Worm (Caenorhabditis elegans) whole organism, L4 larva: Measurements from ENCODE around the gene rpi-1.

Experiments used
- F26F4.8 ChIP-seq: fragments of 200-800 bp; sonication (Bioruptor generic); conservative IDR thresholded peaks from 2 replicates; pipeline ENCODE4 v1.3.6; 2022; ENCODE audit warnings: missing genetic modification characterization, missing compliant biosample characterization
- T20F7.1 ChIP-seq: fragments of 200-800 bp; sonication (Bioruptor generic); optimal IDR thresholded peaks from 2 replicates; lab custom pipeline; 2018; ENCODE audit warnings: mild to moderate bottlenecking, missing genetic modification characterization, missing compliant biosample characterization
- T26A8.4 ChIP-seq: fragments of 200-800 bp; sonication (Bioruptor generic); IDR thresholded peaks from 2 replicates; pipeline ENCODE4 v1.3.6; 2022; ENCODE audit warnings: missing genetic modification characterization, missing compliant biosample characterization
- Y5F2A.4 ChIP-seq: fragments of 200-800 bp; sonication (Bioruptor generic); optimal IDR thresholded peaks from 2 replicates; lab custom pipeline; 2018; ENCODE audit warnings: mild to moderate bottlenecking, missing genetic modification characterization, missing compliant biosample characterization
- Y75B8A.6 ChIP-seq: fragments of 200-800 bp; sonication (Bioruptor generic); IDR thresholded peaks from 2 replicates; pipeline ENCODE4 v1.3.6; 2022; ENCODE audit warnings: missing genetic modification reagents, missing genetic modification characterization, missing compliant biosample characterization
- ZK546.5 ChIP-seq, 2 experiments: sonication (generic microtip); optimal IDR thresholded peaks; 2 replicates each; lab custom pipeline; 2017; ENCODE audit warnings: missing biosample characterization in 2 of 2, missing genetic modification characterization in 2 of 2
- aly-2 ChIP-seq: sonication (generic microtip); optimal IDR thresholded peaks from 2 replicates; lab custom pipeline; 2018; ENCODE audit warnings: missing biosample characterization, missing genetic modification characterization
- ceh-20 ChIP-seq: fragments of 200-800 bp; sonication (Bioruptor generic); IDR thresholded peaks from 2 replicates; pipeline ENCODE4 v1.3.6; 2022; ENCODE audit warnings: missing genetic modification reagents, missing genetic modification characterization, missing compliant biosample characterization
- ceh-62 ChIP-seq: sonication (generic microtip); optimal IDR thresholded peaks from 2 replicates; lab custom pipeline; 2017; ENCODE audit warnings: missing biosample characterization, missing genetic modification characterization
- ceh-82 ChIP-seq: sonication (generic microtip); optimal IDR thresholded peaks from 2 replicates; lab custom pipeline; 2017; ENCODE audit warnings: missing biosample characterization, missing genetic modification characterization
- ces-1 ChIP-seq: fragments of 150-350 bp; sonication (generic microtip); optimal IDR thresholded peaks from 4 replicates; lab custom pipeline; 2014; ENCODE audit warnings: missing biosample characterization, missing genetic modification reagents, missing genetic modification characterization
- ctbp-1 ChIP-seq: fragments of 200-800 bp; sonication (Bioruptor generic); IDR thresholded peaks from 2 replicates; pipeline ENCODE4 v1.3.6; 2022; ENCODE audit warnings: missing genetic modification reagents, missing genetic modification characterization, missing compliant biosample characterization
- daf-16 ChIP-seq, 3 experiments: sonication (generic microtip); optimal IDR thresholded peaks; 2 replicates each; lab custom pipeline; 2016 to 2017; ENCODE audit warnings: missing genetic modification characterization in 3 of 3, missing genetic modification reagents in 3 of 3, mild to moderate bottlenecking in 2 of 3, missing compliant biosample characterization in 2 of 3, missing biosample characterization in 1 of 3, moderate library complexity in 1 of 3
- daf-19 ChIP-seq: fragments of 200-800 bp; sonication (Bioruptor generic); conservative IDR thresholded peaks from 2 replicates; pipeline ENCODE4 v1.3.6; 2022; ENCODE audit warnings: missing genetic modification characterization, missing compliant biosample characterization
- dmd-6 ChIP-seq: fragments of 200-800 bp; sonication (Bioruptor generic); IDR thresholded peaks from 2 replicates; pipeline ENCODE4 v1.3.6; 2022; ENCODE audit warnings: missing genetic modification reagents, missing genetic modification characterization, missing compliant biosample characterization
- dmd-9 ChIP-seq: fragments of 200-800 bp; sonication (Bioruptor generic); IDR thresholded peaks from 2 replicates; pipeline ENCODE4 v1.3.6; 2022; ENCODE audit warnings: missing genetic modification reagents, missing genetic modification characterization, missing compliant biosample characterization
- duxl-1 ChIP-seq: sonication (generic microtip); optimal IDR thresholded peaks from 2 replicates; lab custom pipeline; 2016; ENCODE audit warnings: mild to moderate bottlenecking, missing genetic modification characterization, moderate library complexity, missing compliant biosample characterization; ENCODE audit not compliant: poor library complexity
- dve-1 ChIP-seq: sonication (generic microtip); optimal IDR thresholded peaks from 2 replicates; lab custom pipeline; 2017; ENCODE audit warnings: antibody characterized with exemption, mild to moderate bottlenecking, missing genetic modification characterization, missing compliant biosample characterization; ENCODE audit not compliant: insufficient read depth
- egl-43 ChIP-seq: fragments of 200-800 bp; sonication (Bioruptor generic); IDR thresholded peaks from 2 replicates; pipeline ENCODE4 v1.3.6; 2022; ENCODE audit warnings: missing genetic modification reagents, missing genetic modification characterization, missing compliant biosample characterization
- hif-1 ChIP-seq, 2 experiments: sonication (generic microtip); optimal IDR thresholded peaks; 2 replicates each; lab custom pipeline; 2016 to 2017; ENCODE audit warnings: missing compliant biosample characterization in 2 of 2, missing genetic modification characterization in 2 of 2, missing genetic modification reagents in 2 of 2, missing genotype in 2 of 2, mild to moderate bottlenecking in 1 of 2
- hlh-11 ChIP-seq: fragments of 200-800 bp; sonication (Bioruptor generic); optimal IDR thresholded peaks from 2 replicates; lab custom pipeline; 2018; ENCODE audit warnings: mild to moderate bottlenecking, missing genetic modification characterization, missing compliant biosample characterization
- lim-7 ChIP-seq: fragments of 200-800 bp; sonication (Bioruptor generic); IDR thresholded peaks from 2 replicates; pipeline ENCODE4 v1.3.6; 2022; ENCODE audit warnings: missing genetic modification characterization, missing compliant biosample characterization
- lin-13 ChIP-seq: fragments of 150-350 bp; optimal IDR thresholded peaks from 2 replicates; lab custom pipeline; 2014; ENCODE audit warnings: missing biosample characterization, missing genetic modification reagents, missing genetic modification characterization
- lin-29 ChIP-seq: fragments of 200-800 bp; sonication (Bioruptor generic); IDR thresholded peaks from 2 replicates; pipeline ENCODE4 v1.3.6; 2022; ENCODE audit warnings: missing genetic modification reagents, missing genetic modification characterization, missing compliant biosample characterization
- lin-38 ChIP-seq: fragments of 200-800 bp; sonication (Bioruptor generic); IDR thresholded peaks from 2 replicates; pipeline ENCODE4 v1.3.6; 2022; ENCODE audit warnings: missing genetic modification reagents, missing genetic modification characterization, missing compliant biosample characterization
- madf-5 ChIP-seq, 2 experiments: fragments of 200-800 bp; sonication (Bioruptor generic); IDR thresholded peaks; 2 replicates each; pipeline ENCODE4 v1.3.6; 2022; ENCODE audit warnings: missing compliant biosample characterization in 2 of 2, missing genetic modification characterization in 2 of 2
- mdl-1 ChIP-seq, 2 experiments: fragments of 150-350 bp in 1 of 2; sonication (generic microtip) in 1 of 2; optimal IDR thresholded peaks; 2 replicates each; lab custom pipeline; 2014 to 2017; ENCODE audit warnings: missing biosample characterization in 2 of 2, missing genetic modification characterization in 2 of 2
- mdt-29 ChIP-seq: fragments of 200-800 bp; sonication (Bioruptor generic); IDR thresholded peaks from 2 replicates; pipeline ENCODE4 v1.3.6; 2022; ENCODE audit warnings: missing genetic modification reagents, missing genetic modification characterization, missing compliant biosample characterization
- mxl-2 ChIP-seq: fragments of 200-800 bp; sonication (Bioruptor generic); conservative IDR thresholded peaks from 2 replicates; pipeline ENCODE4 v1.3.6; 2022; ENCODE audit warnings: missing genetic modification reagents, missing genetic modification characterization, missing compliant biosample characterization
- nhr-102 ChIP-seq: sonication (generic microtip); optimal IDR thresholded peaks from 2 replicates; lab custom pipeline; 2016; ENCODE audit warnings: mild to moderate bottlenecking, missing genetic modification characterization, moderate library complexity, missing compliant biosample characterization
- nhr-111 ChIP-seq: fragments of 200-800 bp; sonication (Bioruptor generic); optimal IDR thresholded peaks from 2 replicates; lab custom pipeline; 2018; ENCODE audit warnings: mild to moderate bottlenecking, missing genetic modification characterization, missing compliant biosample characterization
- nhr-28 ChIP-seq: fragments of 150-350 bp; optimal IDR thresholded peaks from 2 replicates; lab custom pipeline; 2014; ENCODE audit warnings: missing biosample characterization, missing genetic modification characterization
- nhr-42 ChIP-seq: fragments of 200-800 bp; sonication (Bioruptor generic); IDR thresholded peaks from 2 replicates; pipeline ENCODE4 v1.3.6; 2022; ENCODE audit warnings: missing genetic modification characterization, missing compliant biosample characterization
- nhr-76 ChIP-seq: fragments of 150-350 bp; optimal IDR thresholded peaks from 2 replicates; lab custom pipeline; 2014; ENCODE audit warnings: missing biosample characterization, missing genetic modification characterization
- pqm-1 ChIP-seq: sonication (generic microtip); optimal IDR thresholded peaks from 2 replicates; lab custom pipeline; 2017; ENCODE audit warnings: missing biosample characterization, missing genetic modification characterization
- saeg-2 ChIP-seq: fragments of 200-800 bp; sonication (Bioruptor generic); IDR thresholded peaks from 2 replicates; pipeline ENCODE4 v1.3.6; 2022; ENCODE audit warnings: missing genetic modification reagents, missing genetic modification characterization, missing compliant biosample characterization
- sdz-12 ChIP-seq: fragments of 200-800 bp; sonication (Bioruptor generic); optimal IDR thresholded peaks from 2 replicates; lab custom pipeline; 2018; ENCODE audit warnings: mild to moderate bottlenecking, missing genetic modification characterization, missing compliant biosample characterization
- set-16 ChIP-seq: fragments of 200-800 bp; sonication (Bioruptor generic); IDR thresholded peaks from 2 replicates; pipeline ENCODE4 v1.3.6; 2022; ENCODE audit warnings: missing genetic modification reagents, missing genetic modification characterization, missing compliant biosample characterization
- snpc-1.2 ChIP-seq: fragments of 200-800 bp; sonication (Bioruptor generic); IDR thresholded peaks from 2 replicates; pipeline ENCODE4 v1.3.6; 2022; ENCODE audit warnings: missing genetic modification reagents, missing genetic modification characterization, missing compliant biosample characterization
- snpc-4 ChIP-seq: fragments of 150-350 bp; optimal IDR thresholded peaks from 2 replicates; lab custom pipeline; 2014; ENCODE audit warnings: missing biosample characterization, missing genetic modification characterization
- tra-1 ChIP-seq: fragments of 200-800 bp; sonication (Bioruptor generic); IDR thresholded peaks from 2 replicates; pipeline ENCODE4 v1.3.6; 2022; ENCODE audit warnings: missing genetic modification reagents, missing genetic modification characterization, missing compliant biosample characterization
- unc-62 ChIP-seq, 3 experiments: fragments of 150-350 bp in 1 of 3; sonication (generic microtip); optimal IDR thresholded peaks in 2 of 3; peaks in 1 of 3; 1 replicate in 1 of 3; 2 replicates in 2 of 3; lab custom pipeline; 2014 to 2017; ENCODE audit warnings: missing biosample characterization in 3 of 3, missing genetic modification characterization in 3 of 3, missing genetic modification reagents in 3 of 3, missing genotype in 1 of 3
- zfp-2 ChIP-seq: sonication (generic microtip); optimal IDR thresholded peaks from 2 replicates; lab custom pipeline; 2016; ENCODE audit warnings: mild to moderate bottlenecking, missing genetic modification characterization, missing compliant biosample characterization
- zfp-3 ChIP-seq: fragments of 200-800 bp; sonication (Bioruptor generic); conservative IDR thresholded peaks from 2 replicates; pipeline ENCODE4 v1.3.6; 2022; ENCODE audit warnings: missing genetic modification reagents, missing genetic modification characterization, missing compliant biosample characterization
- zip-11 ChIP-seq: fragments of 200-800 bp; sonication (Bioruptor generic); IDR thresholded peaks from 2 replicates; pipeline ENCODE4 v1.3.6; 2022; ENCODE audit warnings: missing genetic modification characterization, missing compliant biosample characterization

rpi-1 gene

DNA sequence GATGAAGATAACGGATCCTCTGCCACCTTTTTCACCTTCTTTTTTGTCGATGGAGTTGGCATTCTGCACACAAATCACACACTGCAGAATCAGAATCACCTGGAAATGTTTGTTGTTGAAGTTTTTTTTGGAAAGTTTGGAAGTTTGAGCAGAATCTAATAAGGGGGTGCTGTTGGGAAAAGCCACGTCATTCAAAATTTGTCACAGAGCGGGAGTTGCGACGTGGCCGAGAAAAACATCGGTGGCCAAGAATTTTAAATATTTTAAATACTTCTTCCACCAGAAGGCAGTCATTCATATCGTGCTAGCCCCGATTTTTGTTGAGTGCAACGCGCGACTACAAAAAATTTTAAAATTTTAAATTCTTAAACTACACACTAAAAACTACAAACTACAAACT is at the start of gene rpi-1:
rpi-1 (minus strand) TSS at position 101 of the 400 bp plus-strand sequence.
- TF ChIP-seq duxl-1 (tag; lab: Kevin White, UChicago) (no peak), mxl-2 (no peak), snpc-4 (tag; lab: Kevin White, UChicago) (no peak)

DNA sequence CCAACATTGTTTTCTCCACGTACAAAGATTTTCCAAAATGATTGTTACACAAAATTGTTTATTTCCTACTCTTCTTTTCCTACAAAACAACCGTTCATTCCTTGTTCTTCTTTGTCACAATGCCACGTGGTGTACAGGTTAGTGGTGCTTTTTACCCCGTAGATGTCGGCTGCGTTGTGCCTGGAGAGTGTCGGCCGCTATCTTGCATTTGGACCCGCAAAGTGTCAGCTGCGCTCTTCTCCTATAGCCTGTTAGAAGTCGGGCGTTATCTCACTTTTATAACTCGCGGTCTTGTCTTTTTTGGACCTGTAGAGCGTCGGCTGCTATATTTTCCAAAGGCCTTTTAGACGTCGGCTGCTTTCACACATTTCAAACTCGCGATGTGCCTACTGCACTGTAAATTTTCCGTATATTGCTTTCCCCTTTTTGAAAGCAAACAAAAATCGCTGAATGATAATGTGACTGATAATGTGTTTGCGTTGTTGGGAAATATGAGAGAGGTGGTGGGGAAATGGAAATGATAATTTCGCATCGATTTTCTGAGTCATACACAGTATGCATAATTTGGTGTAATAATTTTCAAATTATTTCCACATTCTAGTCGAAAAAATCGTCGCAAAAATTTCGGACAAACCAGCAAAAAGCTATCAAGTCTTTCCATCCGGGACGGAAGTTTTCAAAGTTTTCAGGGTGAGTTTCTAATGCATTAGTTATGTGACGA is 48.6 kb upstream of the rpi-1 start, which contains the start of gene F01D5.8:
F01D5.8 (plus strand) TSS at position 51 of the 721 bp plus-strand sequence.
- TF ChIP-seq ceh-62, result no peak
- no peak for TF ChIP-seq ctbp-1 (GFP tag; lab: Robert Waterston, UW)
- TF ChIP-seq lin-38 (GFP tag; lab: Robert Waterston, UW), result no peak
- no peak for TF ChIP-seq lin-29
- TF ChIP-seq zfp-3, result 0 out of 2 replicates have a peak, but pooled peaks have one; percentile 18
- peak; percentile 63 for TF ChIP-seq lin-13 (GFP tag; lab: Kevin White, UChicago)
- no peak for TF ChIP-seq T20F7.1 (GFP tag; lab: Kevin White, UChicago)
- no peak for TF ChIP-seq Y5F2A.4 (GFP tag; lab: Kevin White, UChicago)
- peak; percentile 80 for TF ChIP-seq pqm-1 (tag; lab: Kevin White, UChicago)
- no peak for TF ChIP-seq mdt-29 (GFP tag; lab: Robert Waterston, UW)
- no peak for TF ChIP-seq F26F4.8 (GFP tag; lab: Robert Waterston, UW)
- peak in 1 of 2 experiments; percentile 58 for TF ChIP-seq unc-62 (GFP tag; optimal IDR thresholded peaks at IDR 0.05 in 1 of 2; lab: Kevin White, UChicago)
- no peak for TF ChIP-seq unc-62 (tag; optimal IDR thresholded peaks at IDR 0.05; lab: Kevin White, UChicago)
- TF ChIP-seq snpc-1.2 (GFP tag; lab: Robert Waterston, UW), result no peak
- no peak for TF ChIP-seq sdz-12 (GFP tag; lab: Kevin White, UChicago)
- no peak for TF ChIP-seq mdl-1 (tag; optimal IDR thresholded peaks at IDR 0.05; lab: Kevin White, UChicago)
- peak; percentile 4 for TF ChIP-seq dve-1
- TF ChIP-seq set-16 (GFP tag; lab: Robert Waterston, UW), result no peak
- no peak for TF ChIP-seq madf-5 (GFP tag; IDR thresholded peaks at IDR 0.05; lab: Robert Waterston, UW)
- TF ChIP-seq nhr-42 (GFP tag; lab: Robert Waterston, UW), result 0 out of 2 replicates have a peak, but pooled peaks have one; percentile 52
- TF ChIP-seq dmd-6 (GFP tag; lab: Robert Waterston, UW), result peak; percentile 14; the same call in 1 of the 2 replicates
- TF ChIP-seq egl-43 (GFP tag; lab: Robert Waterston, UW), result 0 out of 2 replicates have a peak, but pooled peaks have one; percentile 30
- no peak for TF ChIP-seq saeg-2 (GFP tag; lab: Robert Waterston, UW)
- peak; percentile 41 for TF ChIP-seq nhr-28 (tag; lab: Kevin White, UChicago)
- TF ChIP-seq daf-16 (GFP tag; optimal IDR thresholded peaks at IDR 0.05; lab: Kevin White, UChicago), result no peak
- TF ChIP-seq daf-16 (tag; optimal IDR thresholded peaks at IDR 0.05; lab: Kevin White, UChicago), result peak; percentile 45
- TF ChIP-seq hlh-11 (tag; lab: Kevin White, UChicago), result peak; percentile 7
- no peak for TF ChIP-seq zfp-2 (tag; lab: Kevin White, UChicago)
- TF ChIP-seq zip-11, result no peak
- no peak for TF ChIP-seq dmd-9 (GFP tag; lab: Robert Waterston, UW)

DNA sequence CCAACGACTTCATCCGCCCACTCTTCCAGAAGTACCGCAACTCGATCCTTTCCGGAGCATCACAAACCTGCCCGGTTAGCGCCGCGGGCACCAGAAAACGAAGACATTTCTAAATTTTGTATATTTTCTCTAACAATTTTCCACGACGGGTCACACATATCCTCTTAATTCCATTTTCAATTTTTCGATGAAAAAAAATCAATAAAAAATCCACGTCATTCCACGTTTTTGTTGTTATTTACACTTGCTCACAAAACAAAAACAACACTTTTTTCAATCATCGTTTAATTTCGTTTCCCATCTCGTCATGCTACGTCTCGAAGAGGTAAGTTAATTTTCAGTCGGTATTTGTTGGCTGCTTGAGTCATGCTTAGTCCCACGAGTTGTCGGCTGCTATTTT is 46.1 kb upstream of the rpi-1 start, which contains the start of gene F01D5.7:
F01D5.7 (plus strand) TSS at position 301 of the 400 bp plus-strand sequence.
- TF ChIP-seq nhr-102 (tag; lab: Kevin White, UChicago) (no peak), nhr-28 (tag; lab: Kevin White, UChicago) (no peak), zfp-2 (tag; lab: Kevin White, UChicago) (no peak), ces-1 (GFP tag; lab: Kevin White, UChicago) (no peak), lim-7 (GFP tag; lab: Robert Waterston, UW) (no peak), zfp-3 (no peak), daf-19 (GFP tag; lab: Robert Waterston, UW) (no peak), ceh-82 (no peak), tra-1 (GFP tag; lab: Robert Waterston, UW) (no peak), ZK546.5 (tag; optimal IDR thresholded peaks at IDR 0.05; lab: Kevin White, UChicago) (no peak), aly-2 (tag; lab: Kevin White, UChicago) (no peak), T26A8.4 (no peak), mdt-29 (GFP tag; lab: Robert Waterston, UW) (no peak), hif-1 (tag; optimal IDR thresholded peaks at IDR 0.05; lab: Kevin White, UChicago) (no peak), ceh-20 (GFP tag; lab: Robert Waterston, UW) (no peak), nhr-111 (GFP tag; lab: Kevin White, UChicago) (no peak), nhr-76 (tag; lab: Kevin White, UChicago) (no peak), Y75B8A.6 (GFP tag; lab: Robert Waterston, UW) (no peak)
